Worm (Caenorhabditis elegans): Measurements from ENCODE around the gene R155.5.

Gene R155.5

DNA sequence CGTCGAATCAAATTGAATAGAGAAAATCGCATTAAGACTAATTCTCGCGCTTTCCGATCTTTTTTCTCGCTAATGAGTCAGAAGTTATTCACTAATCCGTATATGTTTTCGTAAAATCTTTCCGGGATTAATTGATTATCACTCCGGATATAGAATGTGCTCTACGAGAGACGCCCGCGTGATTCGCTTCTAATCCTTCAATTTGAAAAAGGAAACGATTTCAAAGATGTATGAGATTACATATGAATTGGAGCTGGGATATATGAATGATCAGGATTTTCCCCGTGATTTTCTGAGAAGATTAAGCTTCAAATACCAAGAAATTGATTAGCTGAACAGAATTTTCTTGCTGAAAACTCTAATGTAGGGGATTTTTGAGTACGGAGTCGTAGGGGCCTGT, 47.8 kb downstream of the R155.5 start (continued):
- no peak for TF ChIP-seq alr-1 (tag; optimal IDR thresholded peaks at IDR 0.05; ENCODE audit: borderline replicate concordance)
- TF ChIP-seq irx-1 (tag; optimal IDR thresholded peaks at IDR 0.05), result no peak
- TF ChIP-seq sox-4 (tag; optimal IDR thresholded peaks at IDR 0.05), result peak; percentile 87
- no peak for TF ChIP-seq aha-1 (tag; optimal IDR thresholded peaks at IDR 0.05)
- TF ChIP-seq nhr-237 (tag; optimal IDR thresholded peaks at IDR 0.05), result no peak
- TF ChIP-seq dsc-1 (tag; optimal IDR thresholded peaks at IDR 0.05), result peak; percentile 99
- no peak for TF ChIP-seq sup-37 (GFP tag; optimal IDR thresholded peaks at IDR 0.05)
- TF ChIP-seq lin-13 (GFP tag; optimal IDR thresholded peaks at IDR 0.05), result no peak
- no peak for TF ChIP-seq ztf-4 (tag; optimal IDR thresholded peaks at IDR 0.05)
- no peak for TF ChIP-seq elt-2 (tag; optimal IDR thresholded peaks at IDR 0.05)
- TF ChIP-seq ces-1 (GFP tag; optimal IDR thresholded peaks at IDR 0.05), result no peak
- no peak for TF ChIP-seq snpc-4 (tag; optimal IDR thresholded peaks at IDR 0.05)
- no peak for TF ChIP-seq ets-5 (GFP tag; IDR thresholded peaks at IDR 0.05)

ce11 chrIII:1922081-1922480, 48.3 kb downstream of the R155.5 start:
- TF ChIP-seq efl-1 (optimal IDR thresholded peaks at IDR 0.05), result no peak
- peak in 1 of 2 experiments; percentile 75 for TF ChIP-seq efl-1 (GFP tag; optimal IDR thresholded peaks at IDR 0.05 in 1 of 2)
- no peak for TF ChIP-seq ztf-11 (tag; optimal IDR thresholded peaks at IDR 0.05)

DNA sequence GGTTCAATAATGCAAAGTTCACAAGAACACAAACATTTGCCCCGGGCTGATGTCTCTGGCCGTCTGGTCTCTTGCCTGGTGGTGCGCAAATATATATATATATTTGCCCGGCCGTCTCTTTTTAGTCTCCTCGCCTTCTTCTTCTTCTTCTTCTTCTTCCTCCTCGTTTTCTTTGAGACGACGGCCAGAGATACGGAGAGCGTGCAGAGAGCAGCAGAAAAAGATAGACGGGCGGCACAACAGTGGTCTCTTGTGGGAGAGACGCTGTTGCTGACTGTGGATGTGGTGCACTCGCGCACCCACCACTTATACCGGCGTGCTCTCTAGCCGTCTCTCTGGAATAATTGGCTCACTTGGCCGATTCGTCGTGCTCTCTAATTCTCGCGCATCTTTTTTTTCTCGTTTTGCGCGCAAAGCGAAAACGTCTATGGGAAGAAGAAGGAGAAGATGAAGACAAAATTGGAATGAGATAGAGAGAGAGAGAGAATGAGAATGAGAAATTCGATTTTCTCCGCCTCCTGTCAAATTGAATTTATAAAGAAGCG, 49.1 kb downstream of the R155.5 start:
- TF ChIP-seq sptf-1 (tag; optimal IDR thresholded peaks at IDR 0.05), result no peak
- peak; percentile 94 for TF ChIP-seq sup-37 (GFP tag; optimal IDR thresholded peaks at IDR 0.05)
- peak; percentile 88 for TF ChIP-seq mab-9 (GFP tag; IDR thresholded peaks at IDR 0.05)
- TF ChIP-seq aly-2 (tag; optimal IDR thresholded peaks at IDR 0.05), result peak; percentile 80
- no peak for TF ChIP-seq hlh-17 (GFP tag; optimal IDR thresholded peaks at IDR 0.05; ENCODE audit: borderline replicate concordance)
- TF ChIP-seq nhr-47 (tag; optimal IDR thresholded peaks at IDR 0.05), result peak; percentile 99
- peak; percentile 37 for TF ChIP-seq F16B12.6 (tag; optimal IDR thresholded peaks at IDR 0.05)
- TF ChIP-seq C04F5.9 (tag; optimal IDR thresholded peaks at IDR 0.05), result peak; percentile 77
- peak; percentile 84 for TF ChIP-seq efl-3 (GFP tag; optimal IDR thresholded peaks at IDR 0.05)
- peak; percentile 81 for TF ChIP-seq snpc-4 (tag; optimal IDR thresholded peaks at IDR 0.05)
- peak; percentile 40; the same call in 1 of the 2 replicates for TF ChIP-seq unc-98 (GFP tag; IDR thresholded peaks at IDR 0.05)
- TF ChIP-seq elt-2 (tag; optimal IDR thresholded peaks at IDR 0.05), result peak; percentile 86
- TF ChIP-seq fkh-4 (tag; optimal IDR thresholded peaks at IDR 0.05; ENCODE audit: borderline replicate concordance), result peak; percentile 86
- TF ChIP-seq blmp-1 (tag; optimal IDR thresholded peaks at IDR 0.05), result peak; percentile 97
- TF ChIP-seq elt-3 (tag; optimal IDR thresholded peaks at IDR 0.05), result peak in 5 of 6 experiments; percentile 10 to 87 (median 82)
- peak; percentile 94 for TF ChIP-seq vab-15 (tag; optimal IDR thresholded peaks at IDR 0.05)
- TF ChIP-seq egl-13 (tag; optimal IDR thresholded peaks at IDR 0.05), result peak; percentile 99
- TF ChIP-seq hpl-2 (GFP tag; optimal IDR thresholded peaks at IDR 0.05), result peak; percentile 44
- peak; percentile 78 for TF ChIP-seq lin-13 (GFP tag; optimal IDR thresholded peaks at IDR 0.05)
- TF ChIP-seq rnt-1 (tag; optimal IDR thresholded peaks at IDR 0.05), result peak; percentile 91
- peak; percentile 84 for TF ChIP-seq nhr-77 (tag; optimal IDR thresholded peaks at IDR 0.05)
- peak; percentile 97 for TF ChIP-seq nhr-19 (GFP tag; conservative IDR thresholded peaks at IDR 0.05)
- peak; percentile 91 for TF ChIP-seq nhr-11 (tag; optimal IDR thresholded peaks at IDR 0.05)
- no peak for TF ChIP-seq alr-1 (tag; optimal IDR thresholded peaks at IDR 0.05; ENCODE audit: borderline replicate concordance)
- no peak for TF ChIP-seq nhr-84 (tag; optimal IDR thresholded peaks at IDR 0.05)
- peak; percentile 99 for TF ChIP-seq fkh-8 (tag; optimal IDR thresholded peaks at IDR 0.05)
- TF ChIP-seq unc-62 (GFP tag; optimal IDR thresholded peaks at IDR 0.05), result peak; percentile 93
- TF ChIP-seq pag-3 (tag; optimal IDR thresholded peaks at IDR 0.05; ENCODE audit: borderline replicate concordance, insufficient read depth), result peak; percentile 60
- TF ChIP-seq aha-1 (tag; optimal IDR thresholded peaks at IDR 0.05), result peak; percentile 93
- peak; percentile 100 for TF ChIP-seq unc-86 (tag; optimal IDR thresholded peaks at IDR 0.05)
- TF ChIP-seq ceh-82 (tag; optimal IDR thresholded peaks at IDR 0.05), result peak; percentile 46 to 81 (median 75)
- TF ChIP-seq lin-15B (tag; optimal IDR thresholded peaks at IDR 0.05), result no peak
- TF ChIP-seq nhr-85 (tag), result peak; percentile 100
- no peak for TF ChIP-seq hlh-4 (tag; optimal IDR thresholded peaks at IDR 0.05)
- peak; percentile 76 for TF ChIP-seq C34B4.2 (tag; optimal IDR thresholded peaks at IDR 0.05)
- peak; percentile 98 for TF ChIP-seq snu-23 (GFP tag; optimal IDR thresholded peaks at IDR 0.05)
- TF ChIP-seq mdl-1 (tag; optimal IDR thresholded peaks at IDR 0.05), result peak; percentile 71 to 91
- no peak for TF ChIP-seq nhr-28 (tag; optimal IDR thresholded peaks at IDR 0.05)
- TF ChIP-seq ama-1 (optimal IDR thresholded peaks at IDR 0.05), result no peak
